Fruit fly (Drosophila melanogaster): ENCODE data around the gene NetA.
A peak's percentile ranks its signal among the peaks of the same experiment; 100 is the strongest.

The NetA gene

DNA sequence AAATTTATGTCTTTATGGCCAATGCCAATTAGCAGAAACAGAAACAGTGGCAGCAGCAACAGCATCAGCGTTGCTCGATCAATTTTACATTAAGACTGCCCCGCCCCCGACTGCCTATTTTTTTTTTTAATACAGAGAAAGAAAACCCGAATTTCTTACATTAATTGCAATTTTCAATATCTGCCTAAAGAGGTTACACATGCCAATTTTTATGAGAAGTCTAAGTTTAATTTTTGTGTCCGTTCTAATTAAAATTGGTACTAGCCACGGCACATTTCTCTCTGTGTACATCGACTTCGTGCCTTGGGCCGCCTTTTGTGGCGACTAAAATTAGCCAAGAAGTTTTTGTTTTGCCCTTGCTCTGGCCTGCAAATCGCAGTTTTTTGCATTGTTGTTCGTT lies 46.9 kb downstream of the NetA start (continued):
- peak; percentile 17 for TF ChIP-seq CG11504 (tag; optimal IDR thresholded peaks at IDR 0.05)
- TF ChIP-seq Sin3A (optimal IDR thresholded peaks at IDR 0.05): no peak
- no peak for TF ChIP-seq CG10147 (GFP tag; optimal IDR thresholded peaks at IDR 0.05)
- TF ChIP-seq Ravus (GFP tag; IDR thresholded peaks at IDR 0.05): no peak
- TF ChIP-seq hkb (optimal IDR thresholded peaks at IDR 0.05): no peak
- TF ChIP-seq hkb (GFP tag; IDR thresholded peaks at IDR 0.05): peak; percentile 21; the same call in 1 of the 2 replicates
- no peak for TF ChIP-seq CG2120 (GFP tag; optimal IDR thresholded peaks at IDR 0.05)
- peak in 1 of 2 experiments; percentile 31 for TF ChIP-seq bsh (GFP tag; optimal IDR thresholded peaks at IDR 0.05)
- TF ChIP-seq CG3838 (GFP tag; optimal IDR thresholded peaks at IDR 0.05): no peak
- TF ChIP-seq zfh1 (GFP tag; IDR thresholded peaks at IDR 0.05): 0 out of 3 replicates have a peak, but pooled peaks have one; percentile 26
- no peak for TF ChIP-seq grn (GFP tag; optimal IDR thresholded peaks at IDR 0.05)
- TF ChIP-seq Blimp-1 (GFP tag; optimal IDR thresholded peaks at IDR 0.05): peak; percentile 0
- TF ChIP-seq Gsc (GFP tag; IDR thresholded peaks at IDR 0.05): 0 out of 2 replicates have a peak, but pooled peaks have one; percentile 17
- TF ChIP-seq HLHmδ (GFP tag; optimal IDR thresholded peaks at IDR 0.05): no peak
- TF ChIP-seq prd (optimal IDR thresholded peaks at IDR 0.05): no peak
- TF ChIP-seq prd (GFP tag; IDR thresholded peaks at IDR 0.05): peak; percentile 49; the same call in 1 of the 3 replicates

DNA sequence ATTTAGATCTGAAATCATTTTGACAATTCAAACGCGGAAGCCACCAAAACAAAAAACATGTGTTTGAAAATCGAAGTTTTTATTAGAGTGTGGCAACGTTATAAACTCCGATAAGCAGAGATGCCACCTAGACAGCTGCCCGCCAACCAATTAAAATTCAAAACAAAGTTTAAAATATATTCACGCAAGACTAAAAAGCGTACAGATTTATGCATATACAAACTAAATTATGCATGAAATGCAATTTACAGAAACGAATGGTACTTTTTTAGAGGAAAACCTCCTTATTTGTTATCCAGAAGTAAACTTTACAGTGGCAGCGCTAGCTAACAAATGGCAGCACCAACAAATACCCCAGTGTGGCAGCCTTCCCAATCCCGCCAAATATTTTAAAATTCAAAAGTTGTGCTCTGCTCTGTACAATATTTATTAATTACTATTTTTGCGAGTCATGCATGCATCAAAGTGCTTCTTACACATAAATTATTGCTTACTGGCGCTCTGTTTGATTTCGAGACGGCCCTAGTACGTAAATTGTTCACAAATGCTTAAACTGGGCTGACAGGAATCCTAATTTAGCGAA lies 50.0 kb downstream of the NetA start:
- TF ChIP-seq CG6765 (GFP tag; optimal IDR thresholded peaks at IDR 0.05) (no peak), Sin3A (optimal IDR thresholded peaks at IDR 0.05) (peak; percentile 88), Myb (GFP tag; optimal IDR thresholded peaks at IDR 0.05) (peak; percentile 82), trem (tag; optimal IDR thresholded peaks at IDR 0.05) (peak; percentile 30), otp (GFP tag; IDR thresholded peaks at IDR 0.05) (no peak), CG13624 (GFP tag; optimal IDR thresholded peaks at IDR 0.05) (no peak), pita (GFP tag; optimal IDR thresholded peaks at IDR 0.05) (no peak), CoRest (tag; optimal IDR thresholded peaks at IDR 0.05) (peak; percentile 1), Sry-δ (GFP tag; optimal IDR thresholded peaks at IDR 0.05) (peak; percentile 47), fd3F (GFP tag; optimal IDR thresholded peaks at IDR 0.05) (no peak), ro (GFP tag; IDR thresholded peaks at IDR 0.05) (no peak), CG3995 (GFP tag; optimal IDR thresholded peaks at IDR 0.05) (no peak), nmo (GFP tag; optimal IDR thresholded peaks at IDR 0.05) (peak; percentile 2), phol (tag; optimal IDR thresholded peaks at IDR 0.05) (peak; percentile 4), CG14710 (tag; optimal IDR thresholded peaks at IDR 0.05) (peak; percentile 30), sens (GFP tag) (peak; percentile 53), BEAF-32 (GFP tag; optimal IDR thresholded peaks at IDR 0.05) (peak; percentile 38), pzg (GFP tag; optimal IDR thresholded peaks at IDR 0.05) (peak; percentile 34), row (GFP tag; IDR thresholded peaks at IDR 0.05) (0 out of 3 replicates have a peak, but pooled peaks have one; percentile 20), hkb (optimal IDR thresholded peaks at IDR 0.05) (peak; percentile 52), hkb (GFP tag; IDR thresholded peaks at IDR 0.05) (no peak), Mes4 (GFP tag; optimal IDR thresholded peaks at IDR 0.05) (no peak), E2f2 (GFP tag; IDR thresholded peaks at IDR 0.05) (peak; percentile 96), Bdp1 (GFP tag; optimal IDR thresholded peaks at IDR 0.05) (no peak), CG10209 (GFP tag; optimal IDR thresholded peaks at IDR 0.05) (no peak), stwl (tag; optimal IDR thresholded peaks at IDR 0.05) (peak; percentile 6), CG11696 (GFP tag; IDR thresholded peaks at IDR 0.05) (no peak), Dp (GFP tag; optimal IDR thresholded peaks at IDR 0.05) (peak; percentile 87), Med (GFP tag) (peak; percentile 67), Lhr (GFP tag; optimal IDR thresholded peaks at IDR 0.05) (peak; percentile 14), Abd-B (GFP tag; optimal IDR thresholded peaks at IDR 0.05) (peak; percentile 33), CG2116 (GFP tag; optimal IDR thresholded peaks at IDR 0.05) (peak; percentile 44), Dref (GFP tag; IDR thresholded peaks at IDR 0.05) (peak; percentile 62), ara (GFP tag; IDR thresholded peaks at IDR 0.05) (no peak), crp (GFP tag; optimal IDR thresholded peaks at IDR 0.05) (peak in 1 of 2 experiments; percentile 70), Rfx (GFP tag; IDR thresholded peaks at IDR 0.05) (no peak)
